Worm (Caenorhabditis elegans): Measurements from ENCODE around the gene sre-26.

DNA sequence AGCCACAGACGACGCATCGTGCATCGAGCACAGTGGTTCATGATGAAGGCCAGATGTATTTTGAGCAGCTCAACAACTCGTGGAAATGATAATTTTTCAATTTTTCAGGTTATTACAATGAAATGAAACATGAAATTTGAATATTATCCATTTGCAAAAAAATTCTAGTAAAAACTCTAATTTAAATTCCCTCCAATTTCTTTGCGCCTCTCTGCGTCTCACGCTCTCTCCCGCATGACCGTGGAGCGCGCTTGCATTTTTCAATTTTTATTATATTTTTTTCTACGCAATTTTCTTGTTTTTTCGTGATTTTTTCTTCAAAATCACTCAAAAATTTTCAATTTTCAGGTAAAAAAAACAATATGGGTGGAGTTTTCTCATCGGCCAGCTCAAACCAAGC, 39.0 kb upstream of the sre-26 start, which contains the start of gene tag-281:
- TF ChIP-seq tbx-8 (GFP tag; optimal IDR thresholded peaks at IDR 0.05) (no peak), ztf-11 (tag; optimal IDR thresholded peaks at IDR 0.05) (no peak)
